Worm (Caenorhabditis elegans): ENCODE data around the gene str-113.
A peak's percentile ranks its signal among the peaks of the same experiment; 100 is the strongest.

The str-113 gene

DNA sequence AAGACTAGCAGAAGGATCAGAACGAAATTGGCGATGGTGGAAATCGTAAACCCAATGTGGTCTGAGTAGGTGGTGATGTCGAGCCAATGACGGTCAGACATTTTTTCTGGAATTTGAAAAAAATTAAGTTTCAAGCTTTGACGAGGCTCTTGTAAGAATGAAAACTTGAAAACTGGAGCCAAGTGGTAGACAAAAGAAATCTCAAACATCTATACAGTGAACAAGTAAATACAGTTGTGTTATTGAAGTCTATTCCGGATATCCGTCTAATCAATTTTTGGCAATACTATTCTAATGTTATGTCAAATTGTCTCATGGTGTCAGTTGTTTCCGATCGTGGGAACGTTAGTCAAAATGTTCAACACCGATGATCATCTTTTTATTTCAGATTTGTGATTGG lies at the start of gene str-113:
Gene str-113, minus strand, starts transcription at position 101 of the 400 bp plus-strand sequence.
- TF ChIP-seq mep-1 (tag; optimal IDR thresholded peaks at IDR 0.05), result no peak

- TF ChIP-seq ces-1 (GFP tag; optimal IDR thresholded peaks at IDR 0.05) (peak; percentile 10), mep-1 (tag; optimal IDR thresholded peaks at IDR 0.05) (no peak), unc-62 (GFP tag; optimal IDR thresholded peaks at IDR 0.05) (peak; percentile 40)
These were observed 49.6 kb upstream of the str-113 start for ce11 chrV:3716279-3716887.

ce11 chrV:3715488-3716019 lies 48.8 kb upstream of the str-113 start, which contains the start of gene nrsn-1:
Gene nrsn-1 (minus strand): TSS chrV:3715969.
- TF ChIP-seq ceh-39 (tag; optimal IDR thresholded peaks at IDR 0.05), result no peak
- no peak for TF ChIP-seq nhr-12 (tag; optimal IDR thresholded peaks at IDR 0.05)
- TF ChIP-seq lin-32 (GFP tag; optimal IDR thresholded peaks at IDR 0.05), result no peak
- TF ChIP-seq nhr-237 (tag; optimal IDR thresholded peaks at IDR 0.05), result no peak
- no peak for TF ChIP-seq snpc-4 (tag; optimal IDR thresholded peaks at IDR 0.05)
- no peak for TF ChIP-seq nhr-2 (tag; optimal IDR thresholded peaks at IDR 0.05)
- TF ChIP-seq sptf-1 (tag; optimal IDR thresholded peaks at IDR 0.05), result no peak
- no peak for TF ChIP-seq bed-3 (GFP tag; optimal IDR thresholded peaks at IDR 0.05)
- TF ChIP-seq ceh-83 (GFP tag; optimal IDR thresholded peaks at IDR 0.05), result no peak
- TF ChIP-seq mab-5 (tag; optimal IDR thresholded peaks at IDR 0.05), result no peak
- no peak for TF ChIP-seq tbx-8 (GFP tag; optimal IDR thresholded peaks at IDR 0.05)
- no peak for TF ChIP-seq unc-120 (tag; optimal IDR thresholded peaks at IDR 0.05; ENCODE audit: poor library complexity, severe bottlenecking)
- no peak for TF ChIP-seq ces-1 (GFP tag; optimal IDR thresholded peaks at IDR 0.05)
- no peak for TF ChIP-seq drap-1 (GFP tag; optimal IDR thresholded peaks at IDR 0.05)
- no peak for TF ChIP-seq blmp-1 (tag; optimal IDR thresholded peaks at IDR 0.05)
- TF ChIP-seq nhr-76 (tag; optimal IDR thresholded peaks at IDR 0.05), result no peak
- no peak for TF ChIP-seq lsy-2 (tag; optimal IDR thresholded peaks at IDR 0.05)
- TF ChIP-seq elt-1 (tag; optimal IDR thresholded peaks at IDR 0.05; ENCODE audit: borderline replicate concordance, insufficient read depth), result no peak
- no peak for TF ChIP-seq flh-1 (GFP tag; optimal IDR thresholded peaks at IDR 0.05)
- TF ChIP-seq cnd-1 (tag; optimal IDR thresholded peaks at IDR 0.05), result no peak

ce11 chrV:3714750-3715149 lies 48.0 kb upstream of the str-113 start:
- TF ChIP-seq sem-2 (GFP tag; optimal IDR thresholded peaks at IDR 0.05) (no peak), unc-62 (GFP tag; optimal IDR thresholded peaks at IDR 0.05) (no peak), nhr-12 (tag; optimal IDR thresholded peaks at IDR 0.05) (no peak), nhr-237 (tag; optimal IDR thresholded peaks at IDR 0.05) (no peak), ceh-83 (GFP tag; optimal IDR thresholded peaks at IDR 0.05) (no peak), pha-4 (tag; optimal IDR thresholded peaks at IDR 0.05) (no peak), blmp-1 (tag; optimal IDR thresholded peaks at IDR 0.05) (no peak), nhr-28 (tag; optimal IDR thresholded peaks at IDR 0.05) (no peak), M03D4.4 (tag; optimal IDR thresholded peaks at IDR 0.05) (no peak), elt-1 (tag; optimal IDR thresholded peaks at IDR 0.05; ENCODE audit: borderline replicate concordance, insufficient read depth) (no peak), drap-1 (GFP tag; optimal IDR thresholded peaks at IDR 0.05) (no peak), lin-13 (tag; optimal IDR thresholded peaks at IDR 0.05) (no peak)

DNA sequence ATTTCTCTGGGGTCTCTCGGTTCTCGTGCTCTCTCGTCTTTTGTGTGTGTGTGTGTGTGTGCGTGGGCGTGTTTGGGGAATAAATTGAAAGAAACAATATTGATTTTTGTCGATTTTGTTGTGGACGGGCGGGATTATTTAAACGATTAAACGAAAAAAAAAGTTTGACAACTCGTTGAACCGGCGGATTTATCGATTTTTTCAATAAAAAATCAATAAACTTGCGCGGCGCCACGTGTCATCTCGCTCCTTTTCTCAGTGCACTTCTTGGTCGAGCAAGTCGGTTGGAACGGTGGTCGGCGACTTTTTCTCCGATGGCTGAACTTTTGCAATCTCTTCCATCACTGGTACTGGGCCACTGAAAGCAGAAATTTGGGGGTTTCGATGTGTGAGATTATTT lies 46.2 kb upstream of the str-113 start:
- no peak for TF ChIP-seq ztf-11 (tag; optimal IDR thresholded peaks at IDR 0.05)
- no peak for TF ChIP-seq elt-1 (tag; optimal IDR thresholded peaks at IDR 0.05; ENCODE audit: borderline replicate concordance, insufficient read depth)
- TF ChIP-seq tbx-8 (GFP tag; optimal IDR thresholded peaks at IDR 0.05), result no peak
- TF ChIP-seq ceh-39 (tag; optimal IDR thresholded peaks at IDR 0.05), result no peak
- TF ChIP-seq lsy-2 (tag; optimal IDR thresholded peaks at IDR 0.05), result no peak
- no peak for TF ChIP-seq lin-13 (tag; optimal IDR thresholded peaks at IDR 0.05)
- TF ChIP-seq mab-5 (tag; optimal IDR thresholded peaks at IDR 0.05), result no peak
- TF ChIP-seq elt-3 (tag; optimal IDR thresholded peaks at IDR 0.05), result no peak
- TF ChIP-seq unc-39 (tag; optimal IDR thresholded peaks at IDR 0.05), result no peak
- no peak for TF ChIP-seq drap-1 (GFP tag; optimal IDR thresholded peaks at IDR 0.05)
- no peak for TF ChIP-seq nhr-12 (tag; optimal IDR thresholded peaks at IDR 0.05)
- TF ChIP-seq ham-2 (GFP tag; optimal IDR thresholded peaks at IDR 0.05), result no peak
- TF ChIP-seq snpc-4 (tag; optimal IDR thresholded peaks at IDR 0.05), result no peak
- TF ChIP-seq ceh-43 (GFP tag; optimal IDR thresholded peaks at IDR 0.05), result no peak
- TF ChIP-seq flh-1 (GFP tag; optimal IDR thresholded peaks at IDR 0.05), result no peak
- TF ChIP-seq M03D4.4 (tag; optimal IDR thresholded peaks at IDR 0.05), result no peak
- no peak for TF ChIP-seq ceh-83 (GFP tag; optimal IDR thresholded peaks at IDR 0.05)
- TF ChIP-seq unc-120 (tag; optimal IDR thresholded peaks at IDR 0.05; ENCODE audit: poor library complexity, severe bottlenecking), result no peak
- no peak for TF ChIP-seq cnd-1 (tag; optimal IDR thresholded peaks at IDR 0.05)
